Worm (Caenorhabditis elegans) whole organism, L1 larva: ENCODE data around the gene spp-29.

Experiments
- ceh-82 ChIP-seq, 3 experiments: fragments of 150-350 bp in 1 of 3; sonication (generic microtip) in 2 of 3; optimal IDR thresholded peaks; 2 replicates each; lab custom pipeline; 2014 to 2017; ENCODE audit warnings: missing biosample characterization in 3 of 3, missing genetic modification characterization in 3 of 3
- efl-1 ChIP-seq, 4 experiments: fragments of 150-350 bp; optimal IDR thresholded peaks in 3 of 4; peaks in 1 of 4; 1 replicate in 1 of 4; 2 replicates in 3 of 4; lab custom pipeline; 2014; ENCODE audit warnings: missing biosample characterization in 2 of 4, missing genetic modification characterization in 2 of 4, missing genetic modification reagents in 2 of 4
- lir-3 ChIP-seq: sonication (generic microtip); optimal IDR thresholded peaks from 2 replicates; lab custom pipeline; 2016; ENCODE audit warnings: mild to moderate bottlenecking, missing genetic modification characterization, moderate library complexity, missing compliant biosample characterization; ENCODE audit not compliant: poor library complexity
- nhr-237 ChIP-seq: fragments of 150-350 bp; optimal IDR thresholded peaks from 2 replicates; lab custom pipeline; 2014; ENCODE audit warnings: missing biosample characterization, missing genetic modification characterization
- zag-1 ChIP-seq: fragments of 150-350 bp; optimal IDR thresholded peaks from 2 replicates; lab custom pipeline; 2014; ENCODE audit warnings: missing biosample characterization, missing genetic modification characterization

ce11 chrV:17683763-17684162 is 12.9 kb downstream of the spp-29 start, which contains the start of gene F59A1.15:
- TF ChIP-seq zag-1 (no peak), nhr-237 (no peak), efl-1 (optimal IDR thresholded peaks at IDR 0.05; lab: Kevin White, UChicago) (no peak), efl-1 (GFP tag; optimal IDR thresholded peaks at IDR 0.05 in 1 of 2; lab: Kevin White, UChicago) (no peak), lir-3 (tag; lab: Kevin White, UChicago) (no peak), ceh-82 (tag; optimal IDR thresholded peaks at IDR 0.05; lab: Kevin White, UChicago) (no peak)
